Fruit fly (Drosophila melanogaster): ENCODE results near the gene CG17816.

Gene CG17816

DNA sequence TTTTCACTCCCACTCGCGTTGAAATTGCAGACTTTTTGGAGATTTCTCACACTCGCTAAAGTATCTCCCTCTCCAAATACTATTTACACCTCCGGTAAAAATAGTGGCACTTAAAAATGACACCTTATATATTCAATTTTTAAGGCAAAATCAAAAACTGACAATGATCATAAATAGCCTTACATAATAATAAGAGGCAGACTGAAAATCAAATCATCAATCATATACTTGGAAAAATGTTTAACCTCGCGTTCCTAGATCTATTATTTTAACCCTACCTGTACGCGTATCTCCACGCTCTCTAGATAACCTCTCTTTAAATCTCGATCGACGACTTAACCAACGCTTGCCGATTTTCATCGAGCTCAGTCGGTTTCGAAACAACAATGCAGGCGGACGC is 8.9 kb upstream of the CG17816 start (continued):
- TF ChIP-seq CG11294 (GFP tag; IDR thresholded peaks at IDR 0.05) (peak; percentile 81), Hr38 (GFP tag; optimal IDR thresholded peaks at IDR 0.05) (no peak), vri (GFP tag; optimal IDR thresholded peaks at IDR 0.05) (no peak), Ets96B (tag; optimal IDR thresholded peaks at IDR 0.05) (peak; percentile 91), CG11902 (GFP tag; optimal IDR thresholded peaks at IDR 0.05) (peak; percentile 69), CG6854 (GFP tag; optimal IDR thresholded peaks at IDR 0.05) (peak; percentile 36), fd59A (GFP tag; optimal IDR thresholded peaks at IDR 0.05) (peak; percentile 78), CG31627 (GFP tag; optimal IDR thresholded peaks at IDR 0.05) (no peak), cyc (GFP tag; optimal IDR thresholded peaks at IDR 0.05) (peak; percentile 55), CG15336 (GFP tag; IDR thresholded peaks at IDR 0.05) (peak; percentile 98), Hr4 (GFP tag; optimal IDR thresholded peaks at IDR 0.05) (peak; percentile 93), CG10669 (GFP tag; optimal IDR thresholded peaks at IDR 0.05) (peak; percentile 89), CG3919 (GFP tag; optimal IDR thresholded peaks at IDR 0.05) (no peak), ss (GFP tag; optimal IDR thresholded peaks at IDR 0.05) (no peak), CG6808 (GFP tag; optimal IDR thresholded peaks at IDR 0.05) (no peak), salr (GFP tag; optimal IDR thresholded peaks at IDR 0.05) (no peak), Eip78C (GFP tag) (peak; percentile 98), pdm3 (GFP tag; optimal IDR thresholded peaks at IDR 0.05) (peak; percentile 86), OdsH (GFP tag; optimal IDR thresholded peaks at IDR 0.05) (peak; percentile 76), CG7368 (GFP tag; optimal IDR thresholded peaks at IDR 0.05) (peak; percentile 88), Gug (GFP tag; IDR thresholded peaks at IDR 0.05) (peak; percentile 89), Sox15 (GFP tag; optimal IDR thresholded peaks at IDR 0.05) (peak; percentile 55), CG6792 (GFP tag; optimal IDR thresholded peaks at IDR 0.05) (no peak), lz (GFP tag; optimal IDR thresholded peaks at IDR 0.05) (peak; percentile 62), fkh (GFP tag; optimal IDR thresholded peaks at IDR 0.05) (peak; percentile 55), CG4318 (GFP tag; optimal IDR thresholded peaks at IDR 0.05) (no peak), Met (GFP tag; optimal IDR thresholded peaks at IDR 0.05) (no peak), CG8319 (GFP tag; optimal IDR thresholded peaks at IDR 0.05) (peak; percentile 85), CG16779 (tag; optimal IDR thresholded peaks at IDR 0.05) (no peak), Ets21C (GFP tag; optimal IDR thresholded peaks at IDR 0.05) (no peak), fd85E (GFP tag; optimal IDR thresholded peaks at IDR 0.05) (peak; percentile 64), spab (GFP tag; optimal IDR thresholded peaks at IDR 0.05) (peak; percentile 83), eg (GFP tag; IDR thresholded peaks at IDR 0.05) (peak; percentile 97), Blimp-1 (GFP tag; optimal IDR thresholded peaks at IDR 0.05) (no peak)

- TF ChIP-seq CG15336 (GFP tag; IDR thresholded peaks at IDR 0.05), result no peak
- TF ChIP-seq CG11902 (GFP tag; optimal IDR thresholded peaks at IDR 0.05), result no peak
- peak; percentile 33 for TF ChIP-seq Eip75B (GFP tag; optimal IDR thresholded peaks at IDR 0.05)
- TF ChIP-seq Hr39 (GFP tag; optimal IDR thresholded peaks at IDR 0.05), result no peak
- TF ChIP-seq pdm3 (GFP tag; optimal IDR thresholded peaks at IDR 0.05), result peak; percentile 13
- no peak for TF ChIP-seq svp (GFP tag)
- TF ChIP-seq Sox15 (GFP tag; optimal IDR thresholded peaks at IDR 0.05), result no peak
- TF ChIP-seq achi (GFP tag; optimal IDR thresholded peaks at IDR 0.05), result peak; percentile 0
- TF ChIP-seq CG6276 (GFP tag; optimal IDR thresholded peaks at IDR 0.05), result peak; percentile 8
- TF ChIP-seq CG4318 (GFP tag; optimal IDR thresholded peaks at IDR 0.05), result peak; percentile 22
- TF ChIP-seq salr (GFP tag; optimal IDR thresholded peaks at IDR 0.05), result peak in 1 of 2 experiments; percentile 38
- TF ChIP-seq Smox (GFP tag; optimal IDR thresholded peaks at IDR 0.05), result no peak
- peak; percentile 52 for TF ChIP-seq CG32006 (GFP tag; optimal IDR thresholded peaks at IDR 0.05)
- TF ChIP-seq Eip78C (GFP tag), result peak; percentile 79
- TF ChIP-seq spab (GFP tag; optimal IDR thresholded peaks at IDR 0.05), result no peak
- peak; percentile 37 for TF ChIP-seq CG1621 (tag; optimal IDR thresholded peaks at IDR 0.05)
- TF ChIP-seq Hr4 (GFP tag; optimal IDR thresholded peaks at IDR 0.05), result peak; percentile 12
Measured at dm6 chr3R:7894586-7894985, 8.1 kb upstream of the CG17816 start.
